Fruit fly (Drosophila melanogaster) whole organism, embryonic: ENCODE measurements around the gene fred.

Experiments
- Aef1 ChIP-seq: fragments of 200-800 bp; sonication (Bioruptor generic); IDR thresholded peaks from 3 replicates; pipeline ENCODE4 v1.3.6; 2022; ENCODE audit warnings: missing biosample characterization, missing genetic modification characterization
- B-H2 ChIP-seq: fragments of 200-800 bp; sonication (Bioruptor generic); optimal IDR thresholded peaks from 2 replicates; lab custom pipeline; 2018; ENCODE audit warnings: missing biosample characterization, mild to moderate bottlenecking, missing genetic modification characterization
- CG10979 ChIP-seq: fragments of 200-800 bp; sonication (Bioruptor generic); optimal IDR thresholded peaks from 2 replicates; lab custom pipeline; 2018; ENCODE audit warnings: missing biosample characterization, mild to moderate bottlenecking, missing genetic modification characterization, moderate library complexity
- CG11504 ChIP-seq: fragments of 200-800 bp; sonication (Bioruptor generic); optimal IDR thresholded peaks from 3 replicates; lab custom pipeline; 2019; ENCODE audit warnings: missing biosample characterization, mild to moderate bottlenecking, missing genetic modification characterization, moderate library complexity
- CG13424 ChIP-seq: fragments of 200-800 bp; sonication (Bioruptor generic); optimal IDR thresholded peaks from 2 replicates; lab custom pipeline; 2019; ENCODE audit warnings: missing biosample characterization, mild to moderate bottlenecking, missing genetic modification characterization, moderate library complexity
- CG15479 ChIP-seq: fragments of 200-800 bp; sonication (Bioruptor generic); optimal IDR thresholded peaks from 3 replicates; lab custom pipeline; 2019; ENCODE audit warnings: missing biosample characterization, mild to moderate bottlenecking, missing genetic modification characterization, moderate library complexity
- CG16815 ChIP-seq: fragments of 200-800 bp; sonication (Bioruptor generic); optimal IDR thresholded peaks from 3 replicates; lab custom pipeline; 2017; ENCODE audit warnings: missing biosample characterization, mild to moderate bottlenecking, missing genetic modification characterization
- CG17328 ChIP-seq: fragments of 200-800 bp; sonication (Bioruptor generic); IDR thresholded peaks from 2 replicates; pipeline ENCODE4 v1.3.6; 2022; ENCODE audit warnings: missing biosample characterization, missing genetic modification characterization
- CG17361 ChIP-seq: fragments of 200-800 bp; sonication (Bioruptor generic); IDR thresholded peaks from 3 replicates; pipeline ENCODE4 v1.3.6; 2022; ENCODE audit warnings: missing biosample characterization, missing genetic modification characterization
- CG17612 ChIP-seq: fragments of 200-800 bp; sonication (Bioruptor generic); IDR thresholded peaks from 2 replicates; pipeline ENCODE4 v1.3.6; 2022; ENCODE audit warnings: missing biosample characterization, missing genetic modification characterization
- CG18262 ChIP-seq: fragments of 200-800 bp; optimal IDR thresholded peaks from 3 replicates; lab custom pipeline; 2019; ENCODE audit warnings: missing biosample characterization, mild to moderate bottlenecking, missing genetic modification characterization, moderate library complexity
- CG2129 ChIP-seq: fragments of 200-800 bp; sonication (Bioruptor generic); IDR thresholded peaks from 2 replicates; pipeline ENCODE4 v1.3.6; 2022; ENCODE audit warnings: missing biosample characterization, missing genetic modification characterization; ENCODE audit not compliant: partially characterized antibody
- CG2678 ChIP-seq: fragments of 200-800 bp; sonication (Bioruptor generic); optimal IDR thresholded peaks from 3 replicates; lab custom pipeline; 2019; ENCODE audit warnings: missing biosample characterization, mild to moderate bottlenecking, missing genetic modification characterization, moderate library complexity
- CG34422 ChIP-seq: fragments of 200-800 bp; sonication (Bioruptor generic); IDR thresholded peaks from 3 replicates; pipeline ENCODE4 v1.3.6; 2022; ENCODE audit warnings: missing biosample characterization, missing genetic modification characterization
- CG4282 ChIP-seq: fragments of 200-800 bp; sonication (Bioruptor generic); optimal IDR thresholded peaks from 2 replicates; lab custom pipeline; 2016; ENCODE audit warnings: missing biosample characterization, missing genetic modification characterization
- CG6654 ChIP-seq: fragments of 200-800 bp; sonication (Bioruptor generic); optimal IDR thresholded peaks from 2 replicates; lab custom pipeline; 2017; ENCODE audit warnings: missing biosample characterization, mild to moderate bottlenecking, missing genetic modification characterization
- CG6689 ChIP-seq: fragments of 200-800 bp; sonication (Bioruptor generic); IDR thresholded peaks from 2 replicates; pipeline ENCODE4 v1.3.6; 2022; ENCODE audit warnings: missing biosample characterization, missing genetic modification characterization
- CG9932 ChIP-seq: fragments of 200-800 bp; sonication (Bioruptor generic); IDR thresholded peaks from 2 replicates; pipeline ENCODE4 v1.3.6; 2022; ENCODE audit warnings: missing biosample characterization, missing genetic modification characterization
- Doc2 ChIP-seq: fragments of 200-800 bp; sonication (Bioruptor generic); IDR thresholded peaks from 2 replicates; pipeline ENCODE4 v1.3.6; 2022; ENCODE audit warnings: missing biosample characterization, missing genetic modification characterization
- E2f1 ChIP-seq: fragments of 200-800 bp; sonication (Bioruptor generic); IDR thresholded peaks from 2 replicates; pipeline ENCODE4 v1.3.6; 2022; ENCODE audit warnings: missing biosample characterization, missing genetic modification characterization
- Elba2 ChIP-seq: fragments of 200-800 bp; sonication (Bioruptor generic); optimal IDR thresholded peaks from 3 replicates; lab custom pipeline; 2016; ENCODE audit warnings: missing biosample characterization, missing genetic modification characterization
- Fer3 ChIP-seq: fragments of 200-800 bp; sonication (Bioruptor generic); optimal IDR thresholded peaks from 2 replicates; lab custom pipeline; 2018; ENCODE audit warnings: missing biosample characterization, mild to moderate bottlenecking, missing genetic modification characterization, moderate library complexity
- Hmr ChIP-seq: fragments of 200-800 bp; sonication (Bioruptor generic); optimal IDR thresholded peaks from 3 replicates; lab custom pipeline; 2017; ENCODE audit warnings: mild to moderate bottlenecking, missing biosample characterization, missing genetic modification reagents, missing genetic modification characterization
- Hmx ChIP-seq: fragments of 200-800 bp; sonication (Bioruptor generic); optimal IDR thresholded peaks from 2 replicates; lab custom pipeline; 2016; ENCODE audit warnings: missing biosample characterization, missing genetic modification characterization
- Jarid2 ChIP-seq: fragments of 200-800 bp; sonication (Bioruptor generic); optimal IDR thresholded peaks from 3 replicates; lab custom pipeline; 2017; ENCODE audit warnings: mild to moderate bottlenecking, missing biosample characterization, missing genetic modification reagents, missing genetic modification characterization
- MBD-R2 ChIP-seq: fragments of 200-800 bp; sonication (Bioruptor generic); IDR thresholded peaks from 2 replicates; pipeline ENCODE4 v1.3.6; 2022; ENCODE audit warnings: missing biosample characterization, missing genetic modification characterization
- Med ChIP-seq: fragments of 200-800 bp; sonication (Bioruptor generic); peaks from one replicate; lab custom pipeline; 2016; ENCODE audit warnings: missing biosample characterization, missing genetic modification characterization, mild to moderate bottlenecking, inconsistent platforms, moderate library complexity
- NFAT ChIP-seq: fragments of 200-800 bp; sonication (Bioruptor generic); IDR thresholded peaks from 2 replicates; pipeline ENCODE4 v1.3.6; 2022; ENCODE audit warnings: missing biosample characterization, missing genetic modification characterization
- Optix ChIP-seq: fragments of 200-800 bp; sonication (Bioruptor generic); IDR thresholded peaks from 3 replicates; pipeline ENCODE4 v1.3.6; 2022; ENCODE audit warnings: missing biosample characterization, missing genetic modification characterization
- Poxn ChIP-seq: fragments of 200-800 bp; sonication (Bioruptor generic); IDR thresholded peaks from 2 replicates; pipeline ENCODE4 v1.3.6; 2022; ENCODE audit warnings: missing biosample characterization, missing genetic modification characterization
- Ptx1 ChIP-seq: fragments of 200-800 bp; sonication (Bioruptor generic); IDR thresholded peaks from 2 replicates; pipeline ENCODE4 v1.3.6; 2022; ENCODE audit warnings: missing biosample characterization, missing genetic modification characterization
- Ravus ChIP-seq: fragments of 200-800 bp; sonication (Bioruptor generic); IDR thresholded peaks from 2 replicates; pipeline ENCODE4 v1.3.6; 2022; ENCODE audit warnings: missing biosample characterization, missing genetic modification characterization
- Tbp ChIP-seq: fragments of >200 bp; optimal IDR thresholded peaks from 2 replicates; lab custom pipeline; 2018; ENCODE audit warnings: missing biosample characterization, missing genetic modification characterization
- bowl ChIP-seq: fragments of 200-800 bp; sonication (Bioruptor generic); IDR thresholded peaks from 2 replicates; pipeline ENCODE4 v1.3.6; 2022; ENCODE audit warnings: missing biosample characterization, missing genetic modification characterization
- caup ChIP-seq: fragments of 200-800 bp; sonication (Bioruptor generic); optimal IDR thresholded peaks from 3 replicates; lab custom pipeline; 2017; ENCODE audit warnings: missing biosample characterization, mild to moderate bottlenecking, missing genetic modification characterization, moderate library complexity; ENCODE audit not compliant: severe bottlenecking
- chif ChIP-seq, 2 experiments: fragments of 200-800 bp; sonication (Bioruptor generic); optimal IDR thresholded peaks; 3 replicates each; lab custom pipeline; 2016; ENCODE audit warnings: missing biosample characterization in 2 of 2, missing genetic modification characterization in 2 of 2
- crp ChIP-seq, 2 experiments: fragments of 200-800 bp; sonication (Bioruptor generic); optimal IDR thresholded peaks; 2 replicates in 1 of 2; 3 replicates in 1 of 2; lab custom pipeline; 2017; ENCODE audit warnings: missing biosample characterization in 2 of 2, missing genetic modification characterization in 2 of 2, mild to moderate bottlenecking in 1 of 2, moderate library complexity in 1 of 2
- emc ChIP-seq: fragments of 200-800 bp; sonication (Bioruptor generic); optimal IDR thresholded peaks from 2 replicates; lab custom pipeline; 2016; ENCODE audit warnings: missing biosample characterization, missing genetic modification characterization
- gem ChIP-seq: fragments of 200-800 bp; sonication (Bioruptor generic); optimal IDR thresholded peaks from 2 replicates; lab custom pipeline; 2019; ENCODE audit warnings: missing biosample characterization, mild to moderate bottlenecking, missing genetic modification characterization, moderate library complexity
- gfzf ChIP-seq: fragments of 200-800 bp; sonication (Bioruptor generic); optimal IDR thresholded peaks from 2 replicates; lab custom pipeline; 2016; ENCODE audit warnings: missing biosample characterization, mild to moderate bottlenecking, missing genetic modification characterization, moderate library complexity
- grau ChIP-seq: fragments of 200-800 bp; optimal IDR thresholded peaks from 3 replicates; lab custom pipeline; 2019; ENCODE audit warnings: missing biosample characterization, mild to moderate bottlenecking, missing genetic modification characterization, moderate library complexity
- klu ChIP-seq: fragments of 200-800 bp; sonication (Bioruptor generic); IDR thresholded peaks from 2 replicates; pipeline ENCODE4 v1.3.6; 2022; ENCODE audit warnings: missing biosample characterization, missing genetic modification characterization
- knrl ChIP-seq: fragments of 200-800 bp; sonication (Bioruptor generic); IDR thresholded peaks from 3 replicates; pipeline ENCODE4 v1.3.6; 2022; ENCODE audit warnings: missing biosample characterization, missing genetic modification characterization; ENCODE audit not compliant: partially characterized antibody
- lab ChIP-seq: fragments of 200-800 bp; sonication (Bioruptor generic); optimal IDR thresholded peaks from 3 replicates; lab custom pipeline; 2017; ENCODE audit warnings: missing biosample characterization, missing genetic modification characterization, mild to moderate bottlenecking, moderate library complexity, missing genetic modification reagents
- lmd ChIP-seq: fragments of 200-800 bp; sonication (Bioruptor generic); IDR thresholded peaks from 2 replicates; pipeline ENCODE4 v1.3.6; 2022; ENCODE audit warnings: missing biosample characterization, missing genetic modification characterization
- luna ChIP-seq: fragments of 200-800 bp; sonication (Bioruptor generic); optimal IDR thresholded peaks from 2 replicates; lab custom pipeline; 2016; ENCODE audit warnings: missing biosample characterization, missing genetic modification characterization
- mam ChIP-seq: fragments of 200-800 bp; sonication (Bioruptor generic); optimal IDR thresholded peaks from 3 replicates; lab custom pipeline; 2016; ENCODE audit warnings: missing biosample characterization, missing genetic modification characterization
- oc ChIP-seq: fragments of 200-800 bp; sonication (Bioruptor generic); optimal IDR thresholded peaks from 2 replicates; lab custom pipeline; 2018; ENCODE audit warnings: missing biosample characterization, mild to moderate bottlenecking, missing genetic modification characterization, moderate library complexity
- row ChIP-seq: fragments of 200-800 bp; sonication (Bioruptor generic); IDR thresholded peaks from 3 replicates; pipeline ENCODE4 v1.3.6; 2022; ENCODE audit warnings: missing biosample characterization, missing genetic modification characterization
- toy ChIP-seq: fragments of 200-800 bp; sonication (Bioruptor generic); IDR thresholded peaks from 2 replicates; pipeline ENCODE4 v1.3.6; 2022; ENCODE audit warnings: missing biosample characterization, missing genetic modification characterization

The fred gene

dm6 chr2L:4019198-4019597, 27.7 kb upstream of the fred start (continued):
- TF ChIP-seq CG15479 (GFP tag; lab: Kevin White, UChicago) (no peak), Ravus (GFP tag; lab: Robert Waterston, UW) (no peak), klu (GFP tag; lab: Robert Waterston, UW) (no peak), Med (GFP tag; lab: Kevin White, UChicago) (peak; percentile 58), CG6689 (GFP tag; lab: Robert Waterston, UW) (0 out of 2 replicates have a peak, but pooled peaks have one; percentile 12), Hmr (peak; percentile 20), CG18262 (tag; lab: Kevin White, UChicago) (no peak), luna (GFP tag; lab: Kevin White, UChicago) (no peak), Aef1 (GFP tag; lab: Robert Waterston, UW) (no peak), Elba2 (GFP tag; lab: Kevin White, UChicago) (no peak), CG13424 (peak; percentile 1), CG16815 (GFP tag; lab: Kevin White, UChicago) (no peak), chif (GFP tag; optimal IDR thresholded peaks at IDR 0.05; lab: Kevin White, UChicago) (no peak), CG4282 (GFP tag; lab: Kevin White, UChicago) (no peak), oc (tag; lab: Kevin White, UChicago) (no peak), knrl (no peak), Hmx (GFP tag; lab: Kevin White, UChicago) (no peak), CG6654 (GFP tag; lab: Kevin White, UChicago) (no peak), B-H2 (GFP tag; lab: Kevin White, UChicago) (no peak), Tbp (GFP tag; lab: Kevin White, UChicago) (no peak), Jarid2 (GFP tag; lab: Kevin White, UChicago) (no peak), Optix (GFP tag; lab: Robert Waterston, UW) (no peak), toy (GFP tag; lab: Robert Waterston, UW) (no peak), row (GFP tag; lab: Robert Waterston, UW) (peak; percentile 59), emc (no peak)

- TF ChIP-seq Fer3 (tag; lab: Kevin White, UChicago), result peak; percentile 19
- TF ChIP-seq caup, result peak; percentile 24
- no peak for TF ChIP-seq CG2129 (GFP tag; lab: Robert Waterston, UW)
- peak; percentile 27 for TF ChIP-seq lab (GFP tag; lab: Kevin White, UChicago)
- 0 out of 3 replicates have a peak, but pooled peaks have one; percentile 19 for TF ChIP-seq CG17361 (GFP tag; lab: Robert Waterston, UW)
- TF ChIP-seq CG17328 (GFP tag; lab: Robert Waterston, UW), result peak; percentile 24; the same call in 1 of the 2 replicates
- TF ChIP-seq gfzf, result no peak
- peak; percentile 37 for TF ChIP-seq Ptx1 (GFP tag; lab: Robert Waterston, UW)
- no peak for TF ChIP-seq CG10979
- peak; percentile 8 for TF ChIP-seq mam (GFP tag; lab: Kevin White, UChicago)
- TF ChIP-seq CG2678 (tag; lab: Kevin White, UChicago), result peak; percentile 37
- peak; percentile 34; the same call in 1 of the 2 replicates for TF ChIP-seq CG9932 (GFP tag; lab: Robert Waterston, UW)
- peak; percentile 42; the same call in 1 of the 2 replicates for TF ChIP-seq lmd (GFP tag; lab: Robert Waterston, UW)
- peak; percentile 51 for TF ChIP-seq gem (tag; lab: Kevin White, UChicago)
- 0 out of 2 replicates have a peak, but pooled peaks have one; percentile 7 for TF ChIP-seq NFAT
- TF ChIP-seq MBD-R2 (GFP tag; lab: Robert Waterston, UW), result peak; percentile 18; the same call in 1 of the 2 replicates
- TF ChIP-seq grau (tag; lab: Kevin White, UChicago), result peak; percentile 18
- 0 out of 2 replicates have a peak, but pooled peaks have one; percentile 4 for TF ChIP-seq CG17612 (GFP tag; lab: Robert Waterston, UW)
- TF ChIP-seq CG34422 (GFP tag; lab: Robert Waterston, UW), result 0 out of 3 replicates have a peak, but pooled peaks have one; percentile 12
- TF ChIP-seq CG11504 (tag; lab: Kevin White, UChicago), result peak; percentile 42
- no peak for TF ChIP-seq Doc2
- no peak for TF ChIP-seq crp (GFP tag; optimal IDR thresholded peaks at IDR 0.05; lab: Kevin White, UChicago)
- peak; percentile 24; the same call in 1 of the 3 replicates for TF ChIP-seq Aef1 (GFP tag; lab: Robert Waterston, UW)
- TF ChIP-seq E2f1, result no peak
- TF ChIP-seq Med (GFP tag; lab: Kevin White, UChicago), result peak; percentile 63
- no peak for TF ChIP-seq Poxn (GFP tag; lab: Robert Waterston, UW)
- no peak for TF ChIP-seq bowl (GFP tag; lab: Robert Waterston, UW)
- 0 out of 2 replicates have a peak, but pooled peaks have one; percentile 9 for TF ChIP-seq CG6689 (GFP tag; lab: Robert Waterston, UW)
These were observed 20.6 kb upstream of the fred start for dm6 chr2L:4012089-4012488.
